Worm (Caenorhabditis elegans): ENCODE results near the gene pwp-1.

pwp-1 gene

DNA sequence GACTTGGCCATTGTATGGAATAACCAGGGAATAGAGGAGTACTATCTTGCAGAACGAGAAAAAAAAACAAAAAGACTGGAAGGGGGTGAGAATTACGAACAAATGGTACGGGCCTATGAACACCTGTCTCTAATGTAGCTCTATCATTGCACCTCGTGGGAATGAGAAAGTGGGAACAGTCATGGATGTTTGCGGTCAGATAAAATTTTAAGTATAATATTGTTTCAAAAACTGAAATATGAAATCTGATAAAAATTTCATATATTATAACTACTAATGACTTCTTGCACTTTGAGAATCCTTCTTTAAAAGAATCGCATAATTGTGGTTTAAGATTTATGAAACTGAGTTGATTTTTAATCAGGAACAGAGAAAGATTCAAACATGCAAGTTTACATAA, 43.1 kb downstream of the pwp-1 start, which contains the start of gene F58D2.5:
F58D2.5 (minus strand) TSS at position 101 of the 400 bp plus-strand sequence.
- TF ChIP-seq F13H6.1 (tag; optimal IDR thresholded peaks at IDR 0.05) (no peak), lsy-2 (tag; optimal IDR thresholded peaks at IDR 0.05) (no peak), lin-13 (GFP tag; optimal IDR thresholded peaks at IDR 0.05) (no peak), ztf-4 (tag; optimal IDR thresholded peaks at IDR 0.05) (no peak), nhr-11 (tag; optimal IDR thresholded peaks at IDR 0.05) (no peak), crh-2 (tag; optimal IDR thresholded peaks at IDR 0.05) (no peak), unc-39 (tag; optimal IDR thresholded peaks at IDR 0.05) (no peak), R02D3.7 (tag; optimal IDR thresholded peaks at IDR 0.05) (no peak), Y55F3AM.14 (GFP tag; optimal IDR thresholded peaks at IDR 0.05) (no peak), sma-9 (GFP tag; optimal IDR thresholded peaks at IDR 0.05) (no peak), sma-9 (tag; optimal IDR thresholded peaks at IDR 0.05) (no peak), sem-4 (tag; optimal IDR thresholded peaks at IDR 0.05) (no peak), fos-1 (tag; optimal IDR thresholded peaks at IDR 0.05) (no peak), ZK546.5 (tag; optimal IDR thresholded peaks at IDR 0.05) (no peak), elt-1 (tag; optimal IDR thresholded peaks at IDR 0.05) (no peak), elt-3 (tag; optimal IDR thresholded peaks at IDR 0.05) (no peak), ceh-82 (tag; optimal IDR thresholded peaks at IDR 0.05) (no peak), ama-1 (optimal IDR thresholded peaks at IDR 0.05) (no peak), mab-5 (tag; optimal IDR thresholded peaks at IDR 0.05) (no peak)

- TF ChIP-seq aly-2 (tag; optimal IDR thresholded peaks at IDR 0.05) (no peak), nhr-21 (tag; optimal IDR thresholded peaks at IDR 0.05) (no peak), lin-11 (tag; optimal IDR thresholded peaks at IDR 0.05) (no peak), nhr-129 (tag; optimal IDR thresholded peaks at IDR 0.05) (no peak), ZK546.5 (tag; optimal IDR thresholded peaks at IDR 0.05) (no peak), Y55F3AM.14 (GFP tag; optimal IDR thresholded peaks at IDR 0.05) (no peak), nhr-10 (tag; optimal IDR thresholded peaks at IDR 0.05) (no peak), mab-5 (tag; optimal IDR thresholded peaks at IDR 0.05) (no peak), sem-4 (tag; optimal IDR thresholded peaks at IDR 0.05) (no peak), unc-55 (GFP tag; optimal IDR thresholded peaks at IDR 0.05) (no peak), skn-1 (tag; optimal IDR thresholded peaks at IDR 0.05) (no peak)
Observed at ce11 chrIV:13190075-13190474, 46.3 kb downstream of the pwp-1 start.

DNA sequence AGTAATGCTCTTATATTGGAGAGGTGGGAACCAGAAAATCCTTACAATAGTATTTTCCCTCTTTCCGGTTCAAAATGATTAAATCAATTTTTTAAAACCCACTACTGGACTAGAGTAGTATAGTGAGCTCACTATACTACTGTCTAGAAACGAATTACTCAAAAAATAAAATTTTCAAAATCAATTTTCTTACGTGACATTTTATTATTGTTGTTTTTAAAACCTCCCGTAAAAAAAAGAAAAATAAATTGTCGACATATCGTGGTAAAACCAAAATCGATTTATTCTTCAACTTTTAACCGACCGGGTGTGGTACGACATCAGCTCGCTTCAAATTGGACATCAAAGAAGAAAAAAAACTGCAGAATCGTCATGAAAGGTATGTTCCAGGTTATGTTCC, 46.9 kb downstream of the pwp-1 start, which contains the start of gene F58D2.2:
F58D2.2 (plus strand) TSS at position 301 of the 400 bp plus-strand sequence.
- no peak for TF ChIP-seq lsy-2 (tag; optimal IDR thresholded peaks at IDR 0.05)
- no peak for TF ChIP-seq nhr-21 (tag; optimal IDR thresholded peaks at IDR 0.05)
- TF ChIP-seq mbf-1 (tag; optimal IDR thresholded peaks at IDR 0.05), result no peak
- TF ChIP-seq unc-62 (GFP tag; optimal IDR thresholded peaks at IDR 0.05), result no peak
- no peak for TF ChIP-seq nhr-6 (tag; optimal IDR thresholded peaks at IDR 0.05)
- no peak for TF ChIP-seq skn-1 (tag; optimal IDR thresholded peaks at IDR 0.05)
- no peak for TF ChIP-seq aly-2 (tag; optimal IDR thresholded peaks at IDR 0.05)
- TF ChIP-seq mdl-1 (tag; optimal IDR thresholded peaks at IDR 0.05), result no peak
- no peak for TF ChIP-seq zag-1 (tag; optimal IDR thresholded peaks at IDR 0.05)
- no peak for TF ChIP-seq R02D3.7 (tag; optimal IDR thresholded peaks at IDR 0.05)
- no peak for TF ChIP-seq nhr-23 (tag; optimal IDR thresholded peaks at IDR 0.05)
- no peak for TF ChIP-seq sma-3 (GFP tag; optimal IDR thresholded peaks at IDR 0.05)
- TF ChIP-seq ztf-4 (tag; optimal IDR thresholded peaks at IDR 0.05), result no peak
- no peak for TF ChIP-seq blmp-1 (tag; optimal IDR thresholded peaks at IDR 0.05; ENCODE audit: insufficient read depth)
- TF ChIP-seq gmeb-1 (tag; optimal IDR thresholded peaks at IDR 0.05), result no peak

DNA sequence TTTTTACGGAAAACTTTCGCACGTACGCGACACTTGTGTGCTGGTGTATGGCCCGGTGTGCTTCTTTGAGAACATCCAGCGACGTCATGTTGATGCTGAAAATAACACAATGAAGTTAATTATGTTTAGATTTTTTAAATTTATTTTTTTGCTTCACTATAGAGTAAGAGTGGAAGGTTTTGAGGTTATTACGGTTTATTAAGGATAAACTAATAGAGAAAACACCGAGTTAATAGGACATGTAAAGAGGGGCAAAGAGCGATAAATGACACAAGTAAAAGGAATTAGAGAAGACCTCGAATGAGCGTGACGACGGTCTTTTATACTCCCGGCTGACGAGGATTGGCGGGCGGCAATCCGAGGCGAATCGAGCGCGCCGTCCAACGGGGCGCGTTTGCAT, 47.4 kb downstream of the pwp-1 start, which contains the start of gene F58D2.4:
F58D2.4 (minus strand) TSS at position 101 of the 400 bp plus-strand sequence.
- no peak for TF ChIP-seq nhr-77 (tag; optimal IDR thresholded peaks at IDR 0.05)
- no peak for TF ChIP-seq ztf-11 (tag; optimal IDR thresholded peaks at IDR 0.05)
- no peak for TF ChIP-seq lin-11 (tag; optimal IDR thresholded peaks at IDR 0.05)
- no peak for TF ChIP-seq ceh-82 (tag; optimal IDR thresholded peaks at IDR 0.05)
- TF ChIP-seq zag-1 (tag; optimal IDR thresholded peaks at IDR 0.05), result no peak
- no peak for TF ChIP-seq unc-55 (GFP tag; optimal IDR thresholded peaks at IDR 0.05)
- TF ChIP-seq nhr-11 (tag; optimal IDR thresholded peaks at IDR 0.05), result no peak
- no peak for TF ChIP-seq ZK546.5 (tag; optimal IDR thresholded peaks at IDR 0.05)
- no peak for TF ChIP-seq nhr-25 (tag; optimal IDR thresholded peaks at IDR 0.05)
- no peak for TF ChIP-seq ztf-4 (tag; optimal IDR thresholded peaks at IDR 0.05)

Data from whole organism, L2 larva.